Worm (Caenorhabditis elegans) whole organism, L4 larva: Measurements from ENCODE around the gene smc-4.

Source experiments
- F26F4.8 ChIP-seq: fragments of 200-800 bp; sonication (Bioruptor generic); conservative IDR thresholded peaks from 2 replicates; pipeline ENCODE4 v1.3.6; 2022; ENCODE audit warnings: missing genetic modification characterization, missing compliant biosample characterization
- T26A8.4 ChIP-seq: fragments of 200-800 bp; sonication (Bioruptor generic); IDR thresholded peaks from 2 replicates; pipeline ENCODE4 v1.3.6; 2022; ENCODE audit warnings: missing genetic modification characterization, missing compliant biosample characterization
- aly-2 ChIP-seq: sonication (generic microtip); optimal IDR thresholded peaks from 2 replicates; lab custom pipeline; 2018; ENCODE audit warnings: missing biosample characterization, missing genetic modification characterization
- arid-1 ChIP-seq: fragments of 200-800 bp; sonication (Bioruptor generic); conservative IDR thresholded peaks from 2 replicates; pipeline ENCODE4 v1.3.6; 2022; ENCODE audit warnings: missing genetic modification reagents, missing genetic modification characterization, missing compliant biosample characterization
- ceh-82 ChIP-seq: sonication (generic microtip); optimal IDR thresholded peaks from 2 replicates; lab custom pipeline; 2017; ENCODE audit warnings: missing biosample characterization, missing genetic modification characterization
- cey-2 ChIP-seq: sonication (generic microtip); optimal IDR thresholded peaks from 3 replicates; lab custom pipeline; 2017; ENCODE audit warnings: missing genetic modification characterization, mild to moderate bottlenecking, missing compliant biosample characterization, antibody characterized with exemption, borderline replicate concordance; ENCODE audit not compliant: insufficient read depth
- ctbp-1 ChIP-seq: fragments of 200-800 bp; sonication (Bioruptor generic); IDR thresholded peaks from 2 replicates; pipeline ENCODE4 v1.3.6; 2022; ENCODE audit warnings: missing genetic modification reagents, missing genetic modification characterization, missing compliant biosample characterization
- daf-12 ChIP-seq: fragments of 150-350 bp; optimal IDR thresholded peaks from 2 replicates; lab custom pipeline; 2014; ENCODE audit warnings: missing biosample characterization, missing genetic modification reagents, missing genetic modification characterization
- dmd-6 ChIP-seq: fragments of 200-800 bp; sonication (Bioruptor generic); IDR thresholded peaks from 2 replicates; pipeline ENCODE4 v1.3.6; 2022; ENCODE audit warnings: missing genetic modification reagents, missing genetic modification characterization, missing compliant biosample characterization
- dmd-8 ChIP-seq: fragments of 200-800 bp; sonication (Bioruptor generic); IDR thresholded peaks from 2 replicates; pipeline ENCODE4 v1.3.6; 2022; ENCODE audit warnings: missing genetic modification characterization, missing compliant biosample characterization
- dpl-1 ChIP-seq: fragments of 150-350 bp; optimal IDR thresholded peaks from 2 replicates; lab custom pipeline; 2014; ENCODE audit warnings: missing biosample characterization, missing genetic modification reagents, missing genetic modification characterization
- duxl-1 ChIP-seq: sonication (generic microtip); optimal IDR thresholded peaks from 2 replicates; lab custom pipeline; 2016; ENCODE audit warnings: mild to moderate bottlenecking, missing genetic modification characterization, moderate library complexity, missing compliant biosample characterization; ENCODE audit not compliant: poor library complexity
- dve-1 ChIP-seq: sonication (generic microtip); optimal IDR thresholded peaks from 2 replicates; lab custom pipeline; 2017; ENCODE audit warnings: antibody characterized with exemption, mild to moderate bottlenecking, missing genetic modification characterization, missing compliant biosample characterization; ENCODE audit not compliant: insufficient read depth
- fos-1 ChIP-seq: fragments of 150-350 bp; optimal IDR thresholded peaks from 2 replicates; lab custom pipeline; 2014; ENCODE audit warnings: missing biosample characterization, missing genetic modification characterization
- hif-1 ChIP-seq, 2 experiments: sonication (generic microtip); optimal IDR thresholded peaks; 2 replicates each; lab custom pipeline; 2016 to 2017; ENCODE audit warnings: missing compliant biosample characterization in 2 of 2, missing genetic modification characterization in 2 of 2, missing genetic modification reagents in 2 of 2, missing genotype in 2 of 2, mild to moderate bottlenecking in 1 of 2
- hmg-1.1 ChIP-seq: fragments of 200-800 bp; sonication (Bioruptor generic); IDR thresholded peaks from 2 replicates; pipeline ENCODE4 v1.3.6; 2022; ENCODE audit warnings: missing genetic modification reagents, missing genetic modification characterization, missing compliant biosample characterization
- jun-1 ChIP-seq: fragments of 150-350 bp; optimal IDR thresholded peaks from 2 replicates; lab custom pipeline; 2014; ENCODE audit warnings: missing biosample characterization, missing genetic modification reagents, missing genetic modification characterization
- lim-7 ChIP-seq: fragments of 200-800 bp; sonication (Bioruptor generic); IDR thresholded peaks from 2 replicates; pipeline ENCODE4 v1.3.6; 2022; ENCODE audit warnings: missing genetic modification characterization, missing compliant biosample characterization
- lin-1 ChIP-seq: fragments of 200-800 bp; sonication (Bioruptor generic); IDR thresholded peaks from 2 replicates; pipeline ENCODE4 v1.3.6; 2022; ENCODE audit warnings: missing genetic modification reagents, missing genetic modification characterization, missing compliant biosample characterization
- lin-15B ChIP-seq: fragments of 150-350 bp; sonication (generic microtip); optimal IDR thresholded peaks from 3 replicates; lab custom pipeline; 2014; ENCODE audit warnings: missing biosample characterization, missing genetic modification characterization
- lin-38 ChIP-seq: fragments of 200-800 bp; sonication (Bioruptor generic); IDR thresholded peaks from 2 replicates; pipeline ENCODE4 v1.3.6; 2022; ENCODE audit warnings: missing genetic modification reagents, missing genetic modification characterization, missing compliant biosample characterization
- lir-3 ChIP-seq: sonication (generic microtip); optimal IDR thresholded peaks from 2 replicates; lab custom pipeline; 2016; ENCODE audit warnings: mild to moderate bottlenecking, missing genetic modification characterization, missing compliant biosample characterization
- lsy-2 ChIP-seq, 2 experiments: fragments of 150-350 bp in 1 of 2; sonication (generic microtip) in 1 of 2; optimal IDR thresholded peaks; 2 replicates each; lab custom pipeline; 2014 to 2017; ENCODE audit warnings: missing biosample characterization in 2 of 2, missing genetic modification characterization in 2 of 2
- madf-9 ChIP-seq: fragments of 200-800 bp; sonication (Bioruptor generic); conservative IDR thresholded peaks from 2 replicates; pipeline ENCODE4 v1.3.6; 2022; ENCODE audit warnings: missing genetic modification reagents, missing genetic modification characterization, missing compliant biosample characterization
- mep-1 ChIP-seq: fragments of 150-350 bp; sonication (generic microtip); optimal IDR thresholded peaks from 3 replicates; lab custom pipeline; 2014; ENCODE audit warnings: missing biosample characterization, missing genetic modification characterization
- mes-2 ChIP-seq: sonication (generic microtip); optimal IDR thresholded peaks from 2 replicates; lab custom pipeline; 2016; ENCODE audit warnings: missing genotype, mild to moderate bottlenecking, missing genetic modification characterization, missing compliant biosample characterization; ENCODE audit not compliant: poor library complexity, severe bottlenecking
- mxl-3 ChIP-seq: fragments of 200-800 bp; sonication (Bioruptor generic); optimal IDR thresholded peaks from 2 replicates; lab custom pipeline; 2018; ENCODE audit warnings: mild to moderate bottlenecking, missing genetic modification characterization, missing compliant biosample characterization
- nhr-11 ChIP-seq: fragments of 150-350 bp; optimal IDR thresholded peaks from 2 replicates; lab custom pipeline; 2014; ENCODE audit warnings: missing biosample characterization, missing genetic modification characterization
- nhr-111 ChIP-seq: fragments of 200-800 bp; sonication (Bioruptor generic); optimal IDR thresholded peaks from 2 replicates; lab custom pipeline; 2018; ENCODE audit warnings: mild to moderate bottlenecking, missing genetic modification characterization, missing compliant biosample characterization
- nhr-28 ChIP-seq: fragments of 150-350 bp; optimal IDR thresholded peaks from 2 replicates; lab custom pipeline; 2014; ENCODE audit warnings: missing biosample characterization, missing genetic modification characterization
- nhr-6 ChIP-seq: fragments of 150-350 bp; optimal IDR thresholded peaks from 2 replicates; lab custom pipeline; 2014; ENCODE audit warnings: missing biosample characterization, missing genetic modification characterization
- nhr-76 ChIP-seq: fragments of 150-350 bp; optimal IDR thresholded peaks from 2 replicates; lab custom pipeline; 2014; ENCODE audit warnings: missing biosample characterization, missing genetic modification characterization
- pqm-1 ChIP-seq: sonication (generic microtip); optimal IDR thresholded peaks from 2 replicates; lab custom pipeline; 2017; ENCODE audit warnings: missing biosample characterization, missing genetic modification characterization
- rbr-2 ChIP-seq: sonication (generic microtip); optimal IDR thresholded peaks from 2 replicates; lab custom pipeline; 2016; ENCODE audit warnings: missing genotype, missing genetic modification characterization, missing compliant biosample characterization
- saeg-2 ChIP-seq: fragments of 200-800 bp; sonication (Bioruptor generic); IDR thresholded peaks from 2 replicates; pipeline ENCODE4 v1.3.6; 2022; ENCODE audit warnings: missing genetic modification reagents, missing genetic modification characterization, missing compliant biosample characterization
- set-16 ChIP-seq: fragments of 200-800 bp; sonication (Bioruptor generic); IDR thresholded peaks from 2 replicates; pipeline ENCODE4 v1.3.6; 2022; ENCODE audit warnings: missing genetic modification reagents, missing genetic modification characterization, missing compliant biosample characterization
- spr-1 ChIP-seq: sonication (generic microtip); optimal IDR thresholded peaks from 2 replicates; lab custom pipeline; 2016; ENCODE audit warnings: mild to moderate bottlenecking, missing genetic modification characterization, missing compliant biosample characterization
- spr-3 ChIP-seq: fragments of 200-800 bp; sonication (Bioruptor generic); optimal IDR thresholded peaks from 2 replicates; lab custom pipeline; 2018; ENCODE audit warnings: mild to moderate bottlenecking, missing genetic modification characterization, missing compliant biosample characterization
- tag-97 ChIP-seq: fragments of 200-800 bp; sonication (Bioruptor generic); IDR thresholded peaks from 2 replicates; pipeline ENCODE4 v1.3.6; 2022; ENCODE audit warnings: missing genetic modification characterization, missing compliant biosample characterization
- tra-1 ChIP-seq: fragments of 200-800 bp; sonication (Bioruptor generic); IDR thresholded peaks from 2 replicates; pipeline ENCODE4 v1.3.6; 2022; ENCODE audit warnings: missing genetic modification reagents, missing genetic modification characterization, missing compliant biosample characterization
- vab-7 ChIP-seq: fragments of 200-800 bp; sonication (Bioruptor generic); IDR thresholded peaks from 2 replicates; pipeline ENCODE4 v1.3.6; 2022; ENCODE audit warnings: missing genetic modification reagents, missing genetic modification characterization, missing compliant biosample characterization
- zfp-3 ChIP-seq: fragments of 200-800 bp; sonication (Bioruptor generic); conservative IDR thresholded peaks from 2 replicates; pipeline ENCODE4 v1.3.6; 2022; ENCODE audit warnings: missing genetic modification reagents, missing genetic modification characterization, missing compliant biosample characterization
- zip-11 ChIP-seq: fragments of 200-800 bp; sonication (Bioruptor generic); IDR thresholded peaks from 2 replicates; pipeline ENCODE4 v1.3.6; 2022; ENCODE audit warnings: missing genetic modification characterization, missing compliant biosample characterization
- zip-2 ChIP-seq: fragments of 150-350 bp; optimal IDR thresholded peaks from 2 replicates; lab custom pipeline; 2014; ENCODE audit warnings: missing biosample characterization, missing genetic modification characterization

Gene smc-4

ce11 chrIII:4562070-4562788 is 25.1 kb upstream of the smc-4 start, which contains the start of gene pan-1 (continued):
- TF ChIP-seq hif-1 (tag; optimal IDR thresholded peaks at IDR 0.05; lab: Kevin White, UChicago): peak in 1 of 2 experiments; percentile 14
- peak; percentile 54 for TF ChIP-seq dve-1
- TF ChIP-seq lsy-2 (tag; optimal IDR thresholded peaks at IDR 0.05; lab: Kevin White, UChicago): peak; percentile 20 to 52
- no peak for TF ChIP-seq daf-12 (tag; lab: Kevin White, UChicago)
- TF ChIP-seq, all 104 proteins: peak for 28

DNA sequence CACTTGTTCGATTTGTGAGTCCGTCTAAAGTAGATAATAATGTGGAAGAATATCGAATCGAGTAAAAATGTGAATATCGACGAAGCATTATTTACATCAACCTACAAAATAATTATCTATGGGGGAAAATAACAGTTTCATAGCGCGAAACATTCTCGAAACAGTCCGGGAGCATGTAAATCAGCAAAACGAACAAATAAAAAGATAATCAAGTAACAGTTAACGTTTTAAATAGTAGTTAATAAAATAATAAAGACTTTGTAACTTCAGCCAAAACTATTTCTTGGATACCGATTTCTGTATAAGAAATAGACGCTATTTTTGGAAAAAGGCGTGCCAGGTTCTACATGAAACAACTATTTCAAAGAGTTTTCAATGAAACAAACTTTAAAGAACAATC is 19.3 kb upstream of the smc-4 start, which contains the start of gene mlcd-1:
mlcd-1 (minus strand) TSS at position 101 of the 400 bp plus-strand sequence.
- TF ChIP-seq aly-2 (tag; lab: Kevin White, UChicago): no peak
- no peak for TF ChIP-seq lim-7 (GFP tag; lab: Robert Waterston, UW)
- TF ChIP-seq mes-2 (tag; lab: Kevin White, UChicago): no peak
- TF ChIP-seq zip-11 (GFP tag; lab: Robert Waterston, UW): no peak
- TF ChIP-seq lir-3 (tag; lab: Kevin White, UChicago): no peak
- TF ChIP-seq dmd-6: no peak
- TF ChIP-seq set-16 (GFP tag; lab: Robert Waterston, UW): no peak
- TF ChIP-seq vab-7: no peak
- TF ChIP-seq madf-9 (GFP tag; lab: Robert Waterston, UW): no peak
- no peak for TF ChIP-seq zip-2 (tag; lab: Kevin White, UChicago)
- TF ChIP-seq arid-1: no peak
- TF ChIP-seq spr-3 (GFP tag; lab: Kevin White, UChicago): no peak

DNA sequence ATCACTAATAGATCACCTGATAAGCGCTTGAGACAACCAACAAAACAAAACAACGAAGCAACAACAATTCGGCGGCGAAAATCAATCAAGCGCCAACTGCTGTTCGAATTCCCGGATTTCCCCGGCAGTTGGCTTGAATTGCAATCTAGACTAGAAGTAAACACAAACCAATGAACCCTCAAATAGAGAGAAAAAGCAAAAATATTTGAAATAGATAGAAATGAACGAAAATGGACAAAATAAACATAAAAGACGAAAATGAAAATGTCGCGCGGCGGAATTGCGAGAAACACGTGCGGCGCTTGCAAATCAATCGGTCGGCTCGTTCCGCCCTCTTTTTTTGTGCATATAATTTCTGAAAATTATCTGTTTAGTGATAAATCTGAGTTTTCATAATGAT is 18.8 kb upstream of the smc-4 start, which contains the start of gene idhg-1:
idhg-1 (plus strand) TSS at position 343 of the 400 bp plus-strand sequence.
- TF ChIP-seq cey-2 (tag; lab: Kevin White, UChicago) (no peak), lir-3 (tag; lab: Kevin White, UChicago) (no peak), nhr-11 (tag; lab: Kevin White, UChicago) (peak; percentile 71), lin-15B (no peak), dmd-8 (GFP tag; lab: Robert Waterston, UW) (no peak), mep-1 (tag; lab: Kevin White, UChicago) (peak; percentile 77), arid-1 (peak; percentile 81), lin-38 (GFP tag; lab: Robert Waterston, UW) (peak; percentile 74), fos-1 (no peak), spr-1 (tag; lab: Kevin White, UChicago) (no peak), hif-1 (tag; optimal IDR thresholded peaks at IDR 0.05; lab: Kevin White, UChicago) (peak in 1 of 2 experiments; percentile 63), zfp-3 (GFP tag; lab: Robert Waterston, UW) (0 out of 2 replicates have a peak, but pooled peaks have one; percentile 20), ctbp-1 (GFP tag; lab: Robert Waterston, UW) (no peak), tag-97 (GFP tag; lab: Robert Waterston, UW) (no peak), madf-9 (GFP tag; lab: Robert Waterston, UW) (no peak), jun-1 (tag; lab: Kevin White, UChicago) (no peak), hmg-1.1 (GFP tag; lab: Robert Waterston, UW) (peak; percentile 61; the same call in 1 of the 2 replicates), saeg-2 (GFP tag; lab: Robert Waterston, UW) (peak; percentile 55; the same call in 1 of the 2 replicates), rbr-2 (tag; lab: Kevin White, UChicago) (peak; percentile 63), aly-2 (tag; lab: Kevin White, UChicago) (no peak), ceh-82 (tag; lab: Kevin White, UChicago) (no peak), duxl-1 (peak; percentile 70), nhr-6 (tag; lab: Kevin White, UChicago) (no peak), tra-1 (GFP tag; lab: Robert Waterston, UW) (no peak), nhr-76 (tag; lab: Kevin White, UChicago) (peak; percentile 5), lin-1 (GFP tag; lab: Robert Waterston, UW) (0 out of 2 replicates have a peak, but pooled peaks have one; percentile 48), mxl-3 (GFP tag; lab: Kevin White, UChicago) (peak; percentile 20), nhr-111 (GFP tag; lab: Kevin White, UChicago) (no peak), daf-12 (tag; lab: Kevin White, UChicago) (no peak), set-16 (GFP tag; lab: Robert Waterston, UW) (no peak), nhr-28 (peak; percentile 24), pqm-1 (tag; lab: Kevin White, UChicago) (peak; percentile 29), zip-2 (tag; lab: Kevin White, UChicago) (no peak), T26A8.4 (GFP tag; lab: Robert Waterston, UW) (peak; percentile 76; the same call in 1 of the 2 replicates), dmd-6 (peak; percentile 29), F26F4.8 (no peak), dpl-1 (GFP tag; lab: Kevin White, UChicago) (peak; percentile 60)
